Worm (Caenorhabditis elegans): Measurements from ENCODE around the gene Y54G2A.32.

Y54G2A.32 gene

DNA sequence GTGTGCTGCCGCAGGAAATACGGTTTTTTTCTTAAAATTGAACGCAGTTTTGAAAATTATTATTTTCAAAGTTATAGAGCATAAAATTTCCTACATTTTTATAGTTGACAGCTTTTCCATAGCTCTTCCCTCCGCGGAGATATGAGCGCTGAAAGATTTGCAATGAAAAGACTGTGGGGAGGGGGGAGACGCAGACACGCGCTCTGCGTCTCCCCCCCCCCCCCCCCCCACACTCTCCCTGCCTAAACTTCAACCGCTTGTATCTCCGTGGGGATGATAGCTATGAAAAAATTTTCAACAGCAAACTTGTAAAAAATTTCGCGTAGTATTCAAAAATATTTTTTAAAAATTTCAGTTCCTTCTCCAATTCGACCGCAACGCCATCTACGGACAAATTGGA is 42.3 kb upstream of the Y54G2A.32 start:
- TF ChIP-seq ZK546.5 (tag; optimal IDR thresholded peaks at IDR 0.05) (no peak), set-16 (GFP tag; IDR thresholded peaks at IDR 0.05) (peak; percentile 63), madf-9 (GFP tag; conservative IDR thresholded peaks at IDR 0.05) (no peak), F26F4.8 (GFP tag; conservative IDR thresholded peaks at IDR 0.05) (no peak), lin-38 (GFP tag; IDR thresholded peaks at IDR 0.05) (no peak)

DNA sequence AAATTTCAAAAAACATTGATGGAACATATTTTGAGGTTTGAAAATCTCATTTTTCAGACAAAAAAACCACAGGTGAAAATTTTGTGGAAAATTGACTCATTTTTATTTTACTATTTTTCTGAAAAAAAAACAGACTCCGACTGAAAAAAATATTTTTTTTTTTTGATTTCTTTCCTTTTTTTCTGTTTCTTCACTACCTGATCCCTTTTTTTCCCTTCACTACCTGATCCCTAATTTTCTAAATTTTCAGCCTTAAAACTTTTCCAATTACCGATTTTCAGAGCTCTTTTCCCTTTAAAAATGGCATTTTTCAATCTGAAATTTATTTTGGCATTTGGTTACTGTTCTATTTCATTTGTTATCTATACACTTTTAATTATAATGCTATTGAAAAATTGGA is 41.4 kb upstream of the Y54G2A.32 start, which contains the start of gene Y54G2A.77:
TSS of gene Y54G2A.77 (plus strand) at position 301 of the 400 bp plus-strand sequence.
- TF ChIP-seq snpc-1.2 (GFP tag; IDR thresholded peaks at IDR 0.05): no peak
- TF ChIP-seq zip-11 (GFP tag; IDR thresholded peaks at IDR 0.05): no peak
- TF ChIP-seq mep-1 (tag; optimal IDR thresholded peaks at IDR 0.05): no peak
- no peak for TF ChIP-seq mdt-29 (GFP tag; IDR thresholded peaks at IDR 0.05)
- TF ChIP-seq skn-1 (tag; optimal IDR thresholded peaks at IDR 0.05): no peak
- no peak for TF ChIP-seq hlh-11 (tag; optimal IDR thresholded peaks at IDR 0.05)
- TF ChIP-seq mxl-2 (GFP tag; conservative IDR thresholded peaks at IDR 0.05): no peak
- no peak for TF ChIP-seq attf-4 (tag; optimal IDR thresholded peaks at IDR 0.05)
- no peak for TF ChIP-seq nhr-48 (tag; optimal IDR thresholded peaks at IDR 0.05)
- TF ChIP-seq nhr-6 (tag; optimal IDR thresholded peaks at IDR 0.05): no peak

ce11 chrIV:2764160-2764559 is 39.6 kb upstream of the Y54G2A.32 start:
- TF ChIP-seq hlh-30 (tag; optimal IDR thresholded peaks at IDR 0.05; ENCODE audit: insufficient read depth): no peak
- TF ChIP-seq ceh-32 (tag; optimal IDR thresholded peaks at IDR 0.05; ENCODE audit: poor library complexity): no peak
- TF ChIP-seq T20F7.1 (GFP tag; optimal IDR thresholded peaks at IDR 0.05): no peak
- no peak for TF ChIP-seq ceh-62 (tag; optimal IDR thresholded peaks at IDR 0.05)
- no peak for TF ChIP-seq zip-2 (tag; optimal IDR thresholded peaks at IDR 0.05)
- TF ChIP-seq nhr-28 (tag; optimal IDR thresholded peaks at IDR 0.05): no peak
- TF ChIP-seq madf-9 (GFP tag; conservative IDR thresholded peaks at IDR 0.05): no peak
- TF ChIP-seq lin-1 (GFP tag; IDR thresholded peaks at IDR 0.05): no peak
- no peak for TF ChIP-seq daf-8 (GFP tag; IDR thresholded peaks at IDR 0.05)
- TF ChIP-seq snpc-1.2 (GFP tag; IDR thresholded peaks at IDR 0.05): peak; percentile 35; the same call in 1 of the 2 replicates
- peak; percentile 73 for TF ChIP-seq aha-1 (tag)
- 0 out of 2 replicates have a peak, but pooled peaks have one; percentile 41 for TF ChIP-seq pha-4 (GFP tag; IDR thresholded peaks at IDR 0.05)
- TF ChIP-seq pha-4 (tag; optimal IDR thresholded peaks at IDR 0.05): no peak
- TF ChIP-seq hmg-1.1 (GFP tag; IDR thresholded peaks at IDR 0.05): no peak

DNA sequence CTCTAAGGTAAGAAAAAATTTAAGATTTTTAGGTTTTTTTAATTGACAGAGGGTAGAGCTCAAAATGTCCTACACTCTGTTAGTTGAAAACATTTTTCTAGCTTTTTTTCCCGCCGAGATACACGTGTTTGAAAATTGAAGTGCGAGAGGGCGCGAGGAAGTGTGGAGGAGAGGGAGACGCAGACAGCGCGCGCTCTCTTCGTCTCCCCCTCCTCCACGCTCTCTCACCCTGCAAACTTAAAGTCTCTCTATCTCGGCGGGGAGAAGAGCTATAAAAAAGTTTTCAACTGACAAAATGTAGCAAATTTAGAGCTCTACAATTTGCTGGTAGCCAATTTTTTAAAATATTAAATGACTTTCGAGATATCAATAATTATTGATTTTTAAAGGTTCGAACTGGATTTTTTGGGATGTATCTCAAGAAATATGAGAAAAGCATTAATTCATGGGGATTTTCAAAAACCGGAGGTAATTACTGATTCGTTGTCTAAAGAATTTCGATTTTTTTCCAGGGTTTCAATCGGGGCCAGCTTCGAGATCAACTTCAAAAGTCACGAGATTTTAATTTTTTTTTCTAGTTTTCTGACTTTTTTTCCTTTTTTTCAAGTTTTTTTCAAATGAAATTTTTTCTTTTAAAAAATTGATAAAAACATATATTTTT is 38.6 kb upstream of the Y54G2A.32 start:
- peak; percentile 35; the same call in 1 of the 2 replicates for TF ChIP-seq nhr-41 (GFP tag; IDR thresholded peaks at IDR 0.05)
- TF ChIP-seq pha-4 (GFP tag; IDR thresholded peaks at IDR 0.05): peak; percentile 49; the same call in 1 of the 2 replicates
- TF ChIP-seq pha-4 (tag; optimal IDR thresholded peaks at IDR 0.05): no peak
- peak; percentile 86 for TF ChIP-seq ama-1 (optimal IDR thresholded peaks at IDR 0.05)
- TF ChIP-seq duxl-1 (tag; optimal IDR thresholded peaks at IDR 0.05; ENCODE audit: poor library complexity): peak; percentile 55
- TF ChIP-seq Y105C5A.15 (GFP tag; IDR thresholded peaks at IDR 0.05): 0 out of 2 replicates have a peak, but pooled peaks have one; percentile 32
- no peak for TF ChIP-seq R02D3.7 (tag; optimal IDR thresholded peaks at IDR 0.05)
- peak; percentile 54; the same call in 1 of the 2 replicates for TF ChIP-seq egl-43 (GFP tag; IDR thresholded peaks at IDR 0.05)
- no peak for TF ChIP-seq dpl-1 (GFP tag; optimal IDR thresholded peaks at IDR 0.05)
- TF ChIP-seq F37D6.2 (tag; optimal IDR thresholded peaks at IDR 0.05): no peak
- TF ChIP-seq aly-2 (tag; optimal IDR thresholded peaks at IDR 0.05): no peak
- peak; percentile 72 for TF ChIP-seq set-16 (GFP tag; IDR thresholded peaks at IDR 0.05)
- TF ChIP-seq sdz-12 (GFP tag; optimal IDR thresholded peaks at IDR 0.05): peak; percentile 94
- TF ChIP-seq mep-1 (tag; optimal IDR thresholded peaks at IDR 0.05): peak; percentile 36
- peak; percentile 49 for TF ChIP-seq arid-1 (GFP tag; conservative IDR thresholded peaks at IDR 0.05)
- TF ChIP-seq hif-1 (tag; optimal IDR thresholded peaks at IDR 0.05): peak in 1 of 2 experiments; percentile 48
- TF ChIP-seq nhr-6 (tag; optimal IDR thresholded peaks at IDR 0.05): no peak
- no peak for TF ChIP-seq ceh-20 (GFP tag; IDR thresholded peaks at IDR 0.05)
- 0 out of 2 replicates have a peak, but pooled peaks have one; percentile 31 for TF ChIP-seq zip-11 (GFP tag; IDR thresholded peaks at IDR 0.05)
- TF ChIP-seq hmg-1.1 (GFP tag; IDR thresholded peaks at IDR 0.05): peak; percentile 40; the same call in 1 of the 2 replicates
- no peak for TF ChIP-seq nhr-10 (tag; optimal IDR thresholded peaks at IDR 0.05)
- no peak for TF ChIP-seq mxl-3 (GFP tag; optimal IDR thresholded peaks at IDR 0.05)
- no peak for TF ChIP-seq zfp-3 (GFP tag; conservative IDR thresholded peaks at IDR 0.05)
- TF ChIP-seq unc-62 (GFP tag; optimal IDR thresholded peaks at IDR 0.05 in 1 of 2): peak in 1 of 2 experiments; percentile 24
- TF ChIP-seq unc-62 (tag; optimal IDR thresholded peaks at IDR 0.05): no peak
